Fruit fly (Drosophila melanogaster) whole organism, pupa: Measurements from ENCODE around the gene alien.

Source experiments
- CG17806 ChIP-seq: fragments of 200-800 bp; sonication (Bioruptor generic); optimal IDR thresholded peaks from 2 replicates; lab custom pipeline; 2018; ENCODE audit warnings: missing biosample characterization, mild to moderate bottlenecking, missing genetic modification characterization, moderate library complexity
- CG8159 ChIP-seq: fragments of 200-800 bp; sonication (Bioruptor generic); optimal IDR thresholded peaks from 3 replicates; lab custom pipeline; 2018; ENCODE audit warnings: missing biosample characterization, mild to moderate bottlenecking, missing genetic modification characterization, moderate library complexity
- D1 ChIP-seq: fragments of 200-800 bp; sonication (Bioruptor generic); optimal IDR thresholded peaks from 2 replicates; lab custom pipeline; 2018; ENCODE audit warnings: missing biosample characterization, mild to moderate bottlenecking, missing genetic modification characterization, moderate library complexity

DNA sequence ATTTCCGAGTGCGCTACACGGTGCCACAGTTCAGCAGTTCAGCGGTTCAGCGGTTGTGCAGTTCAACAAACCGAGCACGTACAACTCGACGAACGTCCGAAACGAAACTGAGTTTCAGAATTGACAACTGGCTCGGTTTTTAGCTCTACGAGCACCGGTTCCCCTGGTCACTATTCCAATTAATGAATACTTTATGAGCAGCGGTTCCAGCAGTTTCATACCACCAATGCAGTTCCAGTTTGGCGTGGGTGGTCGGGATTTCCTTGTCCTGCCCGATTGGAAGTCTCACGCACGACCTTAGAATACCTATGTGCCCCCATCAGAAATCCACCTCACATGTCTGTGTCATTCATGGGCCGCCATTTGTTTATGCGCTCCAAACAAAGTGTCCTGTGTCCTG, 21.9 kb downstream of the alien start, which contains the start of gene CG9541:
- TF ChIP-seq D1 (tag; lab: Kevin White, UChicago), result no peak
- TF ChIP-seq CG8159 (tag; lab: Kevin White, UChicago), result no peak
- TF ChIP-seq CG17806 (tag; lab: Kevin White, UChicago), result no peak
